Fruit fly (Drosophila melanogaster): ENCODE data around the gene Cdk12.

DNA sequence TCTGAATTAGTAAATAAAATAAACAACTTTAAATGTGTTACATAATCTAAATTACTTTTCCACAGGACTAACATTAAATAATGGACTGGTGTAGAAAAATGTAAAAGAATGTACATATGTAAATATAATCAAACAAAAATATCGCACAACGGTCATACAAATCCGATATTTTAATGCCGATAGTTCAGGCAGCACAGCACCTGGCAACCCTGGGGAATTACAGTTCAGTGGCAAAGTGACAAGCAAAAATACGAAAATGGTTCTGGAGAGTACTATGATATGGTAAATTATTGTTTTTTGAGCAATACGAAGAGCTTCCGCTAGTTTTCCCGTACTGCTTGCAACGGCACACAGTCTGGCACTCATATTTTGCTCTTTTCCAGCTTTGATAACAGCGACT, 20.8 kb downstream of the Cdk12 start, which contains the start of gene Rpn10:
- TF ChIP-seq MBD-R2 (GFP tag; IDR thresholded peaks at IDR 0.05): peak; percentile 99
- peak; percentile 40 for TF ChIP-seq CG8388 (GFP tag; optimal IDR thresholded peaks at IDR 0.05)
- peak; percentile 20 for TF ChIP-seq Side (GFP tag; optimal IDR thresholded peaks at IDR 0.05)
- no peak for TF ChIP-seq kni (GFP tag; optimal IDR thresholded peaks at IDR 0.05)
- peak; percentile 80 for TF ChIP-seq CG3847 (GFP tag; IDR thresholded peaks at IDR 0.05)
- TF ChIP-seq slp2 (GFP tag; optimal IDR thresholded peaks at IDR 0.05): no peak
- TF ChIP-seq btn (GFP tag; optimal IDR thresholded peaks at IDR 0.05): no peak
- TF ChIP-seq CG12942 (GFP tag; optimal IDR thresholded peaks at IDR 0.05): no peak
- TF ChIP-seq CG5953 (GFP tag; IDR thresholded peaks at IDR 0.05): no peak
- TF ChIP-seq Chrac-16 (GFP tag; optimal IDR thresholded peaks at IDR 0.05): peak; percentile 49
- no peak for TF ChIP-seq Hr39 (optimal IDR thresholded peaks at IDR 0.05)

All from whole organism, embryonic.